Worm (Caenorhabditis elegans) whole organism, L3 larva: Measurements from ENCODE around the gene M106.2.
A peak's percentile ranks its signal among the peaks of the same experiment; 100 is the strongest.

Source experiments
- R02D3.7 ChIP-seq: fragments of 150-350 bp; optimal IDR thresholded peaks from 2 replicates; lab custom pipeline; 2014; ENCODE audit warnings: missing biosample characterization, missing genetic modification characterization
- ZK546.5 ChIP-seq: sonication (generic microtip); optimal IDR thresholded peaks from 2 replicates; lab custom pipeline; 2017; ENCODE audit warnings: missing biosample characterization, missing genetic modification characterization
- aly-2 ChIP-seq: fragments of 150-350 bp; optimal IDR thresholded peaks from 2 replicates; lab custom pipeline; 2014; ENCODE audit warnings: missing biosample characterization, missing genetic modification characterization
- ama-1 ChIP-seq: fragments of 150-350 bp; optimal IDR thresholded peaks from 2 replicates; lab custom pipeline; 2018
- ceh-16 ChIP-seq: sonication (generic microtip); optimal IDR thresholded peaks from 2 replicates; lab custom pipeline; 2017; ENCODE audit warnings: missing biosample characterization, missing genetic modification characterization
- ceh-28 ChIP-seq: fragments of 150-350 bp; optimal IDR thresholded peaks from 2 replicates; lab custom pipeline; 2014; ENCODE audit warnings: missing biosample characterization, missing genetic modification reagents, missing genetic modification characterization
- ceh-82 ChIP-seq: fragments of 150-350 bp; optimal IDR thresholded peaks from 2 replicates; lab custom pipeline; 2014; ENCODE audit warnings: missing biosample characterization, missing genetic modification characterization
- ceh-9 ChIP-seq: sonication (generic microtip); optimal IDR thresholded peaks from 2 replicates; lab custom pipeline; 2018; ENCODE audit warnings: missing biosample characterization, missing genetic modification characterization
- daf-12 ChIP-seq: fragments of 150-350 bp; optimal IDR thresholded peaks from 2 replicates; lab custom pipeline; 2014; ENCODE audit warnings: missing biosample characterization, missing genetic modification reagents, missing genetic modification characterization
- egl-27 ChIP-seq: sonication (generic microtip); optimal IDR thresholded peaks from 4 replicates; lab custom pipeline; 2017; ENCODE audit warnings: missing biosample characterization, missing genetic modification reagents, missing genetic modification characterization
- egl-5 ChIP-seq: fragments of 150-350 bp; optimal IDR thresholded peaks from 2 replicates; lab custom pipeline; 2017; ENCODE audit warnings: missing biosample characterization, missing genetic modification reagents, missing genetic modification characterization, inconsistent platforms
- elt-1 ChIP-seq: fragments of 150-350 bp; optimal IDR thresholded peaks from 2 replicates; lab custom pipeline; 2014; ENCODE audit warnings: missing biosample characterization, missing genetic modification characterization
- elt-2 ChIP-seq: sonication (generic microtip); optimal IDR thresholded peaks from 2 replicates; lab custom pipeline; 2016; ENCODE audit warnings: missing genetic modification reagents, mild to moderate bottlenecking, missing genetic modification characterization, missing compliant biosample characterization
- elt-3 ChIP-seq, 3 experiments: fragments of 150-350 bp in 1 of 3; sonication (generic microtip) in 2 of 3; optimal IDR thresholded peaks; 2 replicates in 2 of 3; 4 replicates in 1 of 3; lab custom pipeline; 2014 to 2017; ENCODE audit warnings: missing biosample characterization in 3 of 3, missing genetic modification characterization in 3 of 3
- eor-1 ChIP-seq, 2 experiments: fragments of 150-350 bp; optimal IDR thresholded peaks; 2 replicates each; lab custom pipeline; 2014 to 2018; ENCODE audit warnings: missing biosample characterization in 2 of 2, missing genetic modification characterization in 2 of 2
- fkh-10 ChIP-seq: sonication (generic microtip); optimal IDR thresholded peaks from 2 replicates; lab custom pipeline; 2017; ENCODE audit warnings: missing biosample characterization, missing genetic modification reagents, missing genetic modification characterization
- fkh-2 ChIP-seq: fragments of 150-350 bp; optimal IDR thresholded peaks from 2 replicates; lab custom pipeline; 2014; ENCODE audit warnings: missing biosample characterization, missing genetic modification reagents, missing genetic modification characterization
- fos-1 ChIP-seq: fragments of 150-350 bp; optimal IDR thresholded peaks from 2 replicates; lab custom pipeline; 2014; ENCODE audit warnings: missing biosample characterization, missing genetic modification characterization
- hmg-11 ChIP-seq: sonication (generic microtip); optimal IDR thresholded peaks from 2 replicates; lab custom pipeline; 2016; ENCODE audit warnings: missing genetic modification characterization, missing compliant biosample characterization
- jun-1 ChIP-seq: fragments of 150-350 bp; optimal IDR thresholded peaks from 2 replicates; lab custom pipeline; 2014; ENCODE audit warnings: missing biosample characterization, missing genetic modification reagents, missing genetic modification characterization
- lin-15B ChIP-seq: fragments of 150-350 bp; optimal IDR thresholded peaks from 2 replicates; lab custom pipeline; 2014; ENCODE audit warnings: missing biosample characterization, missing genetic modification characterization
- lin-39 ChIP-seq: fragments of 150-350 bp; optimal IDR thresholded peaks from 2 replicates; lab custom pipeline; 2018; ENCODE audit warnings: missing biosample characterization, missing genetic modification reagents, missing genetic modification characterization
- lsy-12 ChIP-seq: sonication (generic microtip); optimal IDR thresholded peaks from 2 replicates; lab custom pipeline; 2016; ENCODE audit warnings: mild to moderate bottlenecking, missing genetic modification characterization, missing compliant biosample characterization
- mdl-1 ChIP-seq: fragments of 150-350 bp; optimal IDR thresholded peaks from 2 replicates; lab custom pipeline; 2014; ENCODE audit warnings: missing biosample characterization, missing genetic modification characterization
- mml-1 ChIP-seq: fragments of 150-350 bp; sonication (generic microtip); optimal IDR thresholded peaks from 3 replicates; lab custom pipeline; 2014; ENCODE audit warnings: missing biosample characterization, missing genetic modification characterization
- nfya-1 ChIP-seq: sonication (generic microtip); optimal IDR thresholded peaks from 2 replicates; lab custom pipeline; 2017; ENCODE audit warnings: missing genetic modification characterization, mild to moderate bottlenecking, missing compliant biosample characterization, antibody characterized with exemption, moderate library complexity; ENCODE audit not compliant: insufficient read depth
- nhr-11 ChIP-seq: fragments of 150-350 bp; optimal IDR thresholded peaks from 2 replicates; lab custom pipeline; 2014; ENCODE audit warnings: missing biosample characterization, missing genetic modification characterization
- nhr-12 ChIP-seq: fragments of 150-350 bp; optimal IDR thresholded peaks from 2 replicates; lab custom pipeline; 2014; ENCODE audit warnings: missing biosample characterization, missing genetic modification characterization
- nhr-23 ChIP-seq: fragments of 150-350 bp; optimal IDR thresholded peaks from 2 replicates; lab custom pipeline; 2014; ENCODE audit warnings: missing biosample characterization, missing genetic modification reagents, missing genetic modification characterization
- nhr-237 ChIP-seq: fragments of 150-350 bp; optimal IDR thresholded peaks from 2 replicates; lab custom pipeline; 2014; ENCODE audit warnings: missing biosample characterization, missing genetic modification characterization
- nhr-25 ChIP-seq: sonication (generic microtip); optimal IDR thresholded peaks from 2 replicates; lab custom pipeline; 2017; ENCODE audit warnings: missing biosample characterization, missing genetic modification characterization
- nhr-28 ChIP-seq: fragments of 150-350 bp; optimal IDR thresholded peaks from 2 replicates; lab custom pipeline; 2014; ENCODE audit warnings: missing biosample characterization, missing genetic modification characterization
- nhr-43 ChIP-seq: sonication (generic microtip); optimal IDR thresholded peaks from 2 replicates; lab custom pipeline; 2016; ENCODE audit warnings: mild to moderate bottlenecking, missing genetic modification characterization, missing compliant biosample characterization; ENCODE audit not compliant: poor library complexity, severe bottlenecking
- nhr-67 ChIP-seq: fragments of 150-350 bp; optimal IDR thresholded peaks from 2 replicates; lab custom pipeline; 2014; ENCODE audit warnings: missing biosample characterization, missing genetic modification characterization
- nhr-76 ChIP-seq: fragments of 150-350 bp; sonication (generic microtip); optimal IDR thresholded peaks from 5 replicates; lab custom pipeline; 2014; ENCODE audit warnings: missing biosample characterization, missing genetic modification characterization
- nhr-77 ChIP-seq: fragments of 150-350 bp; optimal IDR thresholded peaks from 2 replicates; lab custom pipeline; 2014; ENCODE audit warnings: missing biosample characterization, missing genetic modification characterization
- pha-4 ChIP-seq: fragments of 150-350 bp; optimal IDR thresholded peaks from 2 replicates; lab custom pipeline; 2014; ENCODE audit warnings: missing biosample characterization, missing genetic modification reagents, missing genetic modification characterization
- pqm-1 ChIP-seq: fragments of 150-350 bp; optimal IDR thresholded peaks from 2 replicates; lab custom pipeline; 2017; ENCODE audit warnings: missing biosample characterization, missing genetic modification characterization, inconsistent platforms
- sea-2 ChIP-seq: fragments of 150-350 bp; sonication (generic microtip); optimal IDR thresholded peaks from 4 replicates; lab custom pipeline; 2014; ENCODE audit warnings: missing biosample characterization, missing genetic modification reagents, missing genetic modification characterization
- skn-1 ChIP-seq: fragments of 150-350 bp; optimal IDR thresholded peaks from 2 replicates; lab custom pipeline; 2014; ENCODE audit warnings: missing biosample characterization, missing genetic modification characterization
- snpc-4 ChIP-seq: fragments of 150-350 bp; optimal IDR thresholded peaks from 2 replicates; lab custom pipeline; 2014; ENCODE audit warnings: missing biosample characterization, missing genetic modification characterization
- tbx-2 ChIP-seq: sonication (generic microtip); optimal IDR thresholded peaks from 2 replicates; lab custom pipeline; 2016; ENCODE audit warnings: mild to moderate bottlenecking, missing genetic modification characterization, missing compliant biosample characterization
- unc-39 ChIP-seq: sonication (generic microtip); optimal IDR thresholded peaks from 4 replicates; lab custom pipeline; 2017; ENCODE audit warnings: missing biosample characterization, missing genetic modification characterization
- unc-62 ChIP-seq: fragments of 150-350 bp; sonication (generic microtip); optimal IDR thresholded peaks from 4 replicates; lab custom pipeline; 2014; ENCODE audit warnings: missing biosample characterization, missing genetic modification reagents, missing genetic modification characterization
- zag-1 ChIP-seq: fragments of 150-350 bp; optimal IDR thresholded peaks from 2 replicates; lab custom pipeline; 2014; ENCODE audit warnings: missing biosample characterization, missing genetic modification characterization
- ztf-11 ChIP-seq: fragments of 150-350 bp; optimal IDR thresholded peaks from 2 replicates; lab custom pipeline; 2014; ENCODE audit warnings: missing biosample characterization, missing genetic modification characterization
- ztf-4 ChIP-seq: fragments of 150-350 bp; optimal IDR thresholded peaks from 2 replicates; lab custom pipeline; 2014; ENCODE audit warnings: missing biosample characterization, missing genetic modification characterization

Gene M106.2

ce11 chrII:10804907-10805306 is 44.9 kb downstream of the M106.2 start:
- TF ChIP-seq nhr-43 (tag; lab: Kevin White, UChicago) (no peak), nfya-1 (tag; lab: Kevin White, UChicago) (peak; percentile 60)

DNA sequence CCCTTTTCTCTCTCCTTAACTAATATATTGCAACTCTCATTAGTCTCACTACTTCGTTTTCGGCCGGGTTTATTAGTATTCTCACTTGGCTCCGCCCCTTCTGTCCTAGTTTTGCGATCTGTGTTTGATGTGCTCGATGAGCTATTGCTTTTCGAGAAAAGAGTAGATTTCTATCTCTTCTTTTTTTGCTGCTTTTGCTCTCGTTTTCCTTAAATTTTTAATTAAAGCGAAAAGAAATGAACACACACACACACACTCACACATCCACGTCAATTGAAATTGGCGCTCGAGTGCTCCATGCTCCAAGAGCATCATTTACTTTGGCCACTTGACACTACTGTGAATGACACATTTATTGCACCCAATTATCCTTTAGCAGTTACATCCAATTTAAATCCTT is 45.4 kb downstream of the M106.2 start:
- TF ChIP-seq ztf-11 (no peak), ceh-16 (tag; lab: Kevin White, UChicago) (peak; percentile 9)

DNA sequence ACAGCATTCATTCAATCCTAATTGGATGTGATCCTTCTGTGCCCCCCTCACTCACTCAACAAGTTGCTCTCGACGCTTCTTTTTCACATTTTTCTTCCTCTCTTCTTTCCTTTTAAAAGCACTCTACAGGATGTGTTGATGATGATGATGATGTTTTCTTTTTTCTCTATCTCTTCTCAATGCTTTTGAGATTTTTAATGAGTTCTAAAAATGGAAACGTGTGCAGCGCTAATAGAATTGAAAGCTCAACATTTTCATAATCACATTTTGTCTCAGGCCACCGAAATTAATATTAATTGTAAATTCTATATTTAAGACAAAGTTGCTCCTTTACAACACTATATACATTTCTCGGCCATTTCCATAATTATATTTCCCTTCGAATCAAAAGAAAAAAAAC is 49.6 kb downstream of the M106.2 start:
- TF ChIP-seq nfya-1 (tag; lab: Kevin White, UChicago) (peak; percentile 4), eor-1 (tag; optimal IDR thresholded peaks at IDR 0.05; lab: Kevin White, UChicago) (no peak), fkh-2 (tag; lab: Kevin White, UChicago) (no peak), jun-1 (no peak), nhr-25 (tag; lab: Kevin White, UChicago) (no peak)

DNA sequence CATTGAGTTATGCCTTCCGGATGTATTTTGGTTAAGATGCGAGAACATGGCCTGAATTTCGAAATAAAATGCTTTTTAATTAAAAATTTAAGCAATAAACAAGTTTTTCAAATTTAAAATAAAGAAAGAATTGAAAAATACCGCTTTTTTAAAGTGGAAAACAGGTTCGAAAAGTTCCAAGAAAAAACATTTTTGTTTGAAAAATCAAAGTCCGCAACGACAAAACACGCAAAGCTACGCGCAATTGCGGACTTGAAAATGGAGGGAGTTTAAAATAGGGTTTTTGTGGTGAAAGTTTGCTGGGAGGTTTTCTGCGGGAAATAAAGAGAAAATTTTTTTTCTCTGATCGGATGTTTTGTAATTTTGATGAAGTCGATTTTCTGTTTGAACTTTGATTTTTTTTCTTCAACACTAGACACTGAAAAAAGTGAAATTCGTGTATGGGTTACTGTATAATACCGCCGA is 51.3 kb downstream of the M106.2 start, which contains the start of gene npp-19:
Gene npp-19, minus strand, starts transcription at position 51 of the 465 bp plus-strand sequence.
- TF ChIP-seq ztf-11 (no peak), nhr-237 (tag; lab: Kevin White, UChicago) (no peak), hmg-11 (tag; lab: Kevin White, UChicago) (peak; percentile 33), zag-1 (tag; lab: Kevin White, UChicago) (no peak), eor-1 (tag; optimal IDR thresholded peaks at IDR 0.05; lab: Kevin White, UChicago) (no peak), fkh-2 (tag; lab: Kevin White, UChicago) (no peak), tbx-2 (tag; lab: Kevin White, UChicago) (no peak), ZK546.5 (no peak), nhr-11 (tag; lab: Kevin White, UChicago) (peak; percentile 8), egl-27 (tag; lab: Kevin White, UChicago) (no peak), pqm-1 (no peak), ceh-9 (tag; lab: Kevin White, UChicago) (no peak), ceh-28 (tag; lab: Kevin White, UChicago) (peak; percentile 58), ceh-16 (tag; lab: Kevin White, UChicago) (no peak), daf-12 (tag; lab: Kevin White, UChicago) (no peak), fkh-10 (GFP tag; lab: Kevin White, UChicago) (no peak), skn-1 (tag; lab: Kevin White, UChicago) (peak; percentile 50), lsy-12 (tag; lab: Kevin White, UChicago) (no peak), aly-2 (tag; lab: Kevin White, UChicago) (no peak), egl-5 (tag; lab: Kevin White, UChicago) (no peak), elt-3 (tag; optimal IDR thresholded peaks at IDR 0.05; lab: Kevin White, UChicago) (no peak), mdl-1 (tag; lab: Kevin White, UChicago) (no peak), nhr-77 (tag; lab: Kevin White, UChicago) (no peak), nhr-12 (tag; lab: Kevin White, UChicago) (no peak), nfya-1 (tag; lab: Kevin White, UChicago) (peak; percentile 69), snpc-4 (tag; lab: Kevin White, UChicago) (peak; percentile 40), mml-1 (tag; lab: Kevin White, UChicago) (no peak), ztf-4 (no peak), nhr-28 (tag; lab: Kevin White, UChicago) (no peak), nhr-23 (tag; lab: Kevin White, UChicago) (peak; percentile 79), ama-1 (no peak), unc-62 (GFP tag; lab: Kevin White, UChicago) (no peak), nhr-67 (tag; lab: Kevin White, UChicago) (no peak), R02D3.7 (tag; lab: Kevin White, UChicago) (peak; percentile 55), lin-15B (tag; lab: Kevin White, UChicago) (peak; percentile 59), sea-2 (no peak), pha-4 (tag; lab: Kevin White, UChicago) (peak; percentile 82), nhr-25 (tag; lab: Kevin White, UChicago) (peak; percentile 21), lin-39 (tag; lab: Kevin White, UChicago) (no peak), jun-1 (no peak), nhr-76 (tag; lab: Kevin White, UChicago) (no peak), nhr-43 (tag; lab: Kevin White, UChicago) (no peak), ceh-82 (tag; lab: Kevin White, UChicago) (no peak), unc-39 (tag; lab: Kevin White, UChicago) (no peak), elt-2 (tag; lab: Kevin White, UChicago) (peak; percentile 17), fos-1 (tag; lab: Kevin White, UChicago) (no peak), elt-1 (tag; lab: Kevin White, UChicago) (no peak)
